Fruit fly (Drosophila melanogaster) whole organism: ENCODE measurements around the gene CG11601.

Experiments
- CG8478 ChIP-seq: fragments of >200 bp; optimal IDR thresholded peaks from 2 replicates; lab custom pipeline; 2018; ENCODE audit warnings: inconsistent platforms
- Dll ChIP-seq: fragments of >200 bp; optimal IDR thresholded peaks from 2 replicates; lab custom pipeline; 2017
- EcR ChIP-seq, 2 experiments: fragments of >200 bp; optimal IDR thresholded peaks; 2 replicates each; lab custom pipeline; 2017; ENCODE audit warnings: missing biosample characterization in 2 of 2, missing genetic modification characterization in 2 of 2, missing genetic modification reagents in 2 of 2
- pan ChIP-seq: fragments of >200 bp; optimal IDR thresholded peaks from 2 replicates; lab custom pipeline; 2017
- psq ChIP-seq: fragments of >200 bp; optimal IDR thresholded peaks from 2 replicates; lab custom pipeline; 2017
- usp ChIP-seq: fragments of >200 bp; optimal IDR thresholded peaks from 2 replicates; lab custom pipeline; 2017; ENCODE audit warnings: missing biosample characterization, missing genetic modification characterization, mixed read lengths

DNA sequence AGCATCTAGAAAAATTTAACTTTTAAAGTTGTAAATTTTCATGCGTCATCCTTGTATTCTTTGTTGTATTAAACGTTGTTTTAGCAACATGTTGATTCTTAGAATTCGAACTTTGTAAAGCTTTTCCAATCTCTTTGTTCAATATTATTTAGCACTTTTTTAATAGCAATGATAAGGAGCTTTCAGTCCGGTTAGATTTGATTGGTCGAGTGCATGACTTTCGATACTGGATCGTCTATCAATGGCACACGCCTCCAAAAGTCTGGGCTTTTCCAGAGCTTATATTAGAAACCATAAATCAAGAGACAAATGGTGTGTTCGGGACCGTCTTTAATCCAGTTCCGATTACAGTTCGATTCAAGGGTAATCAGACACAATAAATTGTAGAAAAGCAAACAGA, 36.7 kb upstream of the CG11601 start:
- TF ChIP-seq EcR (GFP tag; optimal IDR thresholded peaks at IDR 0.05; lab: Kevin White, UChicago) (no peak), Dll (lab: Kevin White, UChicago) (no peak), psq (lab: Kevin White, UChicago) (no peak), usp (GFP tag; lab: Kevin White, UChicago) (no peak), CG8478 (lab: Kevin White, UChicago) (no peak), pan (lab: Kevin White, UChicago) (no peak)
